Worm (Caenorhabditis elegans) whole organism, L4 larva: ENCODE data around the gene C02E7.6.

Source experiments
- F44E2.7 ChIP-seq: fragments of 200-800 bp; sonication (Bioruptor generic); IDR thresholded peaks from 2 replicates; pipeline ENCODE4 v2.1.2; 2022; ENCODE audit warnings: missing genetic modification characterization, missing compliant biosample characterization
- T20F7.1 ChIP-seq: fragments of 200-800 bp; sonication (Bioruptor generic); optimal IDR thresholded peaks from 2 replicates; lab custom pipeline; 2018; ENCODE audit warnings: mild to moderate bottlenecking, missing genetic modification characterization, missing compliant biosample characterization
- ces-1 ChIP-seq: fragments of 150-350 bp; sonication (generic microtip); optimal IDR thresholded peaks from 4 replicates; lab custom pipeline; 2014; ENCODE audit warnings: missing biosample characterization, missing genetic modification reagents, missing genetic modification characterization
- lim-7 ChIP-seq: fragments of 200-800 bp; sonication (Bioruptor generic); IDR thresholded peaks from 2 replicates; pipeline ENCODE4 v1.3.6; 2022; ENCODE audit warnings: missing genetic modification characterization, missing compliant biosample characterization
- mep-1 ChIP-seq: fragments of 150-350 bp; sonication (generic microtip); optimal IDR thresholded peaks from 3 replicates; lab custom pipeline; 2014; ENCODE audit warnings: missing biosample characterization, missing genetic modification characterization
- nhr-10 ChIP-seq: fragments of 150-350 bp; optimal IDR thresholded peaks from 2 replicates; lab custom pipeline; 2014; ENCODE audit warnings: missing biosample characterization, missing genetic modification characterization
- nhr-6 ChIP-seq: fragments of 150-350 bp; optimal IDR thresholded peaks from 2 replicates; lab custom pipeline; 2014; ENCODE audit warnings: missing biosample characterization, missing genetic modification characterization
- nhr-77 ChIP-seq: fragments of 150-350 bp; optimal IDR thresholded peaks from 2 replicates; lab custom pipeline; 2014; ENCODE audit warnings: missing biosample characterization, missing genetic modification characterization
- zag-1 ChIP-seq: fragments of 150-350 bp; optimal IDR thresholded peaks from 2 replicates; lab custom pipeline; 2014; ENCODE audit warnings: missing biosample characterization, missing genetic modification characterization
- ztf-11 ChIP-seq: fragments of 150-350 bp; optimal IDR thresholded peaks from 2 replicates; lab custom pipeline; 2014; ENCODE audit warnings: missing biosample characterization, missing genetic modification characterization

DNA sequence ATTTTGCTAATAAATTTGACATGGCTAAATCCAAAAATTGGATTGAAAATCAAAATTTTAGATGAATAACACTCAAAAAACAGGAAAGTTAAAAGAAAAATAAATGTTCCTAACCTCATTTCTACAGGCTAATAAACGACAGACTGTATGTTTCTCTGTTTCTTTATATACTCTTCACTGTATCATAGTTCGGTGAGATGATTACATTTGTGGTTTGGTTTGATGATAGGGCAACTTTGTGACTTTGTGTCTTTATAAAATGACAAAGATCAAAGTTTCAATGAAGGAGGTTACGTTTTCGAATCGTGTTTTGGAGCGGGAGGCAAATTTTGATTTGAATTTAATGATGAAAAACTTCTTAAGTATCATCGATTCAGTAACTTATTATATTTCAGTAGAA is 29.5 kb upstream of the C02E7.6 start, which contains the start of gene ugt-12:
- TF ChIP-seq nhr-77 (peak; percentile 58), ces-1 (no peak), nhr-10 (no peak), T20F7.1 (GFP tag; lab: Kevin White, UChicago) (no peak), lim-7 (no peak), F44E2.7 (GFP tag; lab: Robert Waterston, UW) (no peak), ztf-11 (tag; lab: Kevin White, UChicago) (no peak), mep-1 (tag; lab: Kevin White, UChicago) (peak; percentile 18), nhr-6 (tag; lab: Kevin White, UChicago) (no peak), zag-1 (tag; lab: Kevin White, UChicago) (no peak)
